Fruit fly (Drosophila melanogaster) whole organism, embryonic: ENCODE results near the gene CAHbeta.

Experiments used
- BtbVII ChIP-seq: fragments of 200-800 bp; sonication (Bioruptor generic); optimal IDR thresholded peaks from 3 replicates; lab custom pipeline; 2017; ENCODE audit warnings: missing biosample characterization, mild to moderate bottlenecking, missing genetic modification characterization
- CG1024 ChIP-seq: fragments of 200-800 bp; sonication (Bioruptor generic); IDR thresholded peaks from 2 replicates; pipeline ENCODE4 v1.3.6; 2022; ENCODE audit warnings: missing biosample characterization, missing genetic modification characterization
- CG11560 ChIP-seq: fragments of 200-800 bp; sonication (Bioruptor generic); IDR thresholded peaks from 3 replicates; pipeline ENCODE4 v1.3.6; 2022; ENCODE audit warnings: missing biosample characterization, missing genetic modification characterization
- CG13123 ChIP-seq: fragments of 200-800 bp; sonication (Bioruptor generic); optimal IDR thresholded peaks from 2 replicates; lab custom pipeline; 2016; ENCODE audit warnings: missing biosample characterization, missing genetic modification characterization
- CG2202 ChIP-seq: fragments of 200-800 bp; sonication (Bioruptor generic); optimal IDR thresholded peaks from 2 replicates; lab custom pipeline; 2018; ENCODE audit warnings: missing biosample characterization, mild to moderate bottlenecking, missing genetic modification characterization
- CG2889 ChIP-seq: fragments of 200-800 bp; sonication (Bioruptor generic); IDR thresholded peaks from 3 replicates; pipeline ENCODE4 v1.3.6; 2022; ENCODE audit warnings: missing biosample characterization, missing genetic modification characterization
- CG30020 ChIP-seq: fragments of 200-800 bp; optimal IDR thresholded peaks from 2 replicates; lab custom pipeline; 2019; ENCODE audit warnings: missing biosample characterization, mild to moderate bottlenecking, missing genetic modification characterization, moderate library complexity
- CG3163 ChIP-seq: fragments of 200-800 bp; sonication (Bioruptor generic); optimal IDR thresholded peaks from 3 replicates; lab custom pipeline; 2016; ENCODE audit warnings: missing biosample characterization, missing genetic modification characterization
- CG3281 ChIP-seq: fragments of 200-800 bp; sonication (Bioruptor generic); optimal IDR thresholded peaks from 3 replicates; lab custom pipeline; 2017; ENCODE audit warnings: missing biosample characterization, mild to moderate bottlenecking, missing genetic modification characterization
- CG34376 ChIP-seq: fragments of 200-800 bp; sonication (Bioruptor generic); optimal IDR thresholded peaks from 2 replicates; lab custom pipeline; 2018; ENCODE audit warnings: missing biosample characterization, mild to moderate bottlenecking, missing genetic modification characterization
- CG3726 ChIP-seq: fragments of 200-800 bp; sonication (Bioruptor generic); IDR thresholded peaks from 3 replicates; pipeline ENCODE4, ENCODE4 v1.3.6; 2022; ENCODE audit warnings: missing biosample characterization, missing genetic modification characterization
- CG3995 ChIP-seq: fragments of 200-800 bp; sonication (Bioruptor generic); optimal IDR thresholded peaks from 3 replicates; lab custom pipeline; 2016; ENCODE audit warnings: missing biosample characterization, missing genetic modification characterization
- CG4328 ChIP-seq: fragments of 200-800 bp; sonication (Bioruptor generic); optimal IDR thresholded peaks from 3 replicates; lab custom pipeline; 2017; ENCODE audit warnings: missing biosample characterization, missing genetic modification reagents, missing genetic modification characterization
- CG5953 ChIP-seq: fragments of 200-800 bp; sonication (Bioruptor generic); IDR thresholded peaks from 2 replicates; pipeline ENCODE4 v1.3.6; 2022; ENCODE audit warnings: missing biosample characterization, missing genetic modification characterization
- CG6175 ChIP-seq: fragments of 200-800 bp; sonication (Bioruptor generic); IDR thresholded peaks from 3 replicates; pipeline ENCODE4 v1.3.6; 2022; ENCODE audit warnings: missing biosample characterization, missing genetic modification characterization
- CG6813 ChIP-seq: fragments of 200-800 bp; sonication (Bioruptor generic); optimal IDR thresholded peaks from 2 replicates; lab custom pipeline; 2017; ENCODE audit warnings: missing biosample characterization, missing genetic modification characterization, mild to moderate bottlenecking, moderate library complexity, missing genetic modification reagents
- CG7372 ChIP-seq: fragments of 200-800 bp; sonication (Bioruptor generic); IDR thresholded peaks from 2 replicates; pipeline ENCODE4 v1.3.6; 2022; ENCODE audit warnings: missing biosample characterization, missing genetic modification characterization
- CG8765 ChIP-seq: fragments of 200-800 bp; sonication (Bioruptor generic); IDR thresholded peaks from 2 replicates; pipeline ENCODE4 v1.3.6; 2022; ENCODE audit warnings: missing biosample characterization, missing genetic modification characterization
- CG8924 ChIP-seq: fragments of 200-800 bp; optimal IDR thresholded peaks from 3 replicates; lab custom pipeline; 2019; ENCODE audit warnings: missing biosample characterization, mild to moderate bottlenecking, missing genetic modification characterization, moderate library complexity
- CG9215 ChIP-seq: fragments of 200-800 bp; sonication (Bioruptor generic); IDR thresholded peaks from 2 replicates; pipeline ENCODE4 v1.3.6; 2022; ENCODE audit warnings: missing biosample characterization, missing genetic modification characterization
- D19B ChIP-seq: fragments of 200-800 bp; sonication (Bioruptor generic); optimal IDR thresholded peaks from 2 replicates; lab custom pipeline; 2017; ENCODE audit warnings: missing biosample characterization, mild to moderate bottlenecking, missing genetic modification characterization
- Doc3 ChIP-seq: fragments of 200-800 bp; sonication (Bioruptor generic); IDR thresholded peaks from 3 replicates; pipeline ENCODE4 v1.3.6; 2022; ENCODE audit warnings: missing biosample characterization, missing genetic modification characterization; ENCODE audit not compliant: partially characterized antibody
- ERR ChIP-seq: fragments of 200-800 bp; sonication (Bioruptor generic); optimal IDR thresholded peaks from 2 replicates; lab custom pipeline; 2016; ENCODE audit warnings: missing biosample characterization, missing genetic modification characterization
- Eip74EF ChIP-seq, 2 experiments: fragments of 200-800 bp in 1 of 2; fragments of >200 bp in 1 of 2; sonication (Bioruptor generic) in 1 of 2; optimal IDR thresholded peaks; 2 replicates each; lab custom pipeline; 2017 to 2019; ENCODE audit warnings: missing biosample characterization in 2 of 2, missing genetic modification characterization in 2 of 2, mild to moderate bottlenecking in 1 of 2, moderate library complexity in 1 of 2
- H15 ChIP-seq: fragments of 200-800 bp; sonication (Bioruptor generic); IDR thresholded peaks from 3 replicates; pipeline ENCODE4 v1.3.6; 2022; ENCODE audit warnings: missing biosample characterization, missing genetic modification characterization
- HHEX ChIP-seq: fragments of 200-800 bp; sonication (Bioruptor generic); optimal IDR thresholded peaks from 3 replicates; lab custom pipeline; 2017; ENCODE audit warnings: missing biosample characterization, mild to moderate bottlenecking, missing genetic modification characterization, missing genetic modification reagents
- Hmr ChIP-seq: fragments of 200-800 bp; sonication (Bioruptor generic); optimal IDR thresholded peaks from 3 replicates; lab custom pipeline; 2017; ENCODE audit warnings: mild to moderate bottlenecking, missing biosample characterization, missing genetic modification reagents, missing genetic modification characterization
- Hr78 ChIP-seq, 2 experiments: fragments of 200-800 bp in 1 of 2; fragments of >200 bp in 1 of 2; sonication (Bioruptor generic) in 1 of 2; optimal IDR thresholded peaks; 2 replicates each; lab custom pipeline; 2017 to 2019; ENCODE audit warnings: missing biosample characterization in 2 of 2, missing genetic modification characterization in 2 of 2, mild to moderate bottlenecking in 1 of 2, moderate library complexity in 1 of 2
- Myb ChIP-seq: fragments of 200-800 bp; sonication (Bioruptor generic); optimal IDR thresholded peaks from 2 replicates; lab custom pipeline; 2016; ENCODE audit warnings: missing biosample characterization, missing genetic modification characterization
- NfI ChIP-seq: fragments of 200-800 bp; sonication (Bioruptor generic); optimal IDR thresholded peaks from 3 replicates; lab custom pipeline; 2018; ENCODE audit warnings: missing biosample characterization, mild to moderate bottlenecking, missing genetic modification characterization, moderate library complexity
- Trl ChIP-seq, 3 experiments: fragments of >200 bp in 2 of 3; fragments of 200-800 bp in 1 of 3; sonication (Bioruptor generic) in 1 of 3; optimal IDR thresholded peaks; 2 replicates in 1 of 3; 3 replicates in 2 of 3; lab custom pipeline; 2016 to 2017; ENCODE audit warnings: missing biosample characterization in 1 of 3, missing genetic modification characterization in 1 of 3
- Xrp1 ChIP-seq: fragments of 200-800 bp; sonication (Bioruptor generic); IDR thresholded peaks from 2 replicates; pipeline ENCODE4 v1.3.6; 2022; ENCODE audit warnings: missing biosample characterization, missing genetic modification characterization
- cad ChIP-seq: fragments of >200 bp; optimal IDR thresholded peaks from 2 replicates; lab custom pipeline; 2017; ENCODE audit warnings: missing biosample characterization, missing genetic modification characterization
- cato ChIP-seq: fragments of 200-800 bp; sonication (Bioruptor generic); optimal IDR thresholded peaks from 2 replicates; lab custom pipeline; 2016; ENCODE audit warnings: missing biosample characterization, missing genetic modification characterization, borderline replicate concordance
- dmrt99B ChIP-seq: fragments of 200-800 bp; sonication (Bioruptor generic); optimal IDR thresholded peaks from 2 replicates; lab custom pipeline; 2018; ENCODE audit warnings: missing biosample characterization, mild to moderate bottlenecking, missing genetic modification characterization, moderate library complexity
- fd102C ChIP-seq: fragments of 200-800 bp; sonication (Bioruptor generic); optimal IDR thresholded peaks from 2 replicates; lab custom pipeline; 2018; ENCODE audit warnings: missing biosample characterization, mild to moderate bottlenecking, missing genetic modification characterization, moderate library complexity
- fu2 ChIP-seq: fragments of 200-800 bp; sonication (Bioruptor generic); optimal IDR thresholded peaks from 2 replicates; lab custom pipeline; 2016; ENCODE audit warnings: missing biosample characterization, missing genetic modification characterization
- ham ChIP-seq: fragments of 200-800 bp; sonication (Bioruptor generic); IDR thresholded peaks from 2 replicates; pipeline ENCODE4 v1.3.6; 2022; ENCODE audit warnings: missing biosample characterization, missing genetic modification characterization
- ind ChIP-seq: fragments of 200-800 bp; sonication (Bioruptor generic); optimal IDR thresholded peaks from 3 replicates; lab custom pipeline; 2016; ENCODE audit warnings: missing biosample characterization, missing genetic modification characterization
- lov ChIP-seq, 2 experiments: fragments of 200-800 bp in 1 of 2; fragments of >200 bp in 1 of 2; sonication (Bioruptor generic) in 1 of 2; IDR thresholded peaks in 1 of 2; optimal IDR thresholded peaks in 1 of 2; 2 replicates in 1 of 2; 3 replicates in 1 of 2; pipeline versions ENCODE4 v1.3.6 to Lab custom; 2017 to 2022; ENCODE audit warnings: missing biosample characterization in 1 of 2, missing genetic modification characterization in 1 of 2
- maf-S ChIP-seq: fragments of 200-800 bp; sonication (Bioruptor generic); optimal IDR thresholded peaks from 2 replicates; lab custom pipeline; 2016; ENCODE audit warnings: missing biosample characterization, missing genetic modification characterization
- org-1 ChIP-seq: fragments of 200-800 bp; sonication (Bioruptor generic); optimal IDR thresholded peaks from 2 replicates; lab custom pipeline; 2017; ENCODE audit warnings: missing biosample characterization, missing genetic modification characterization
- pan ChIP-seq, 4 experiments: fragments of >200 bp in 3 of 4; fragments of 200-800 bp in 1 of 4; sonication (Bioruptor generic) in 1 of 4; optimal IDR thresholded peaks in 3 of 4; IDR thresholded peaks in 1 of 4; 2 replicates each; pipeline versions ENCODE4 v1.3.6 to Lab custom; 2017 to 2022; ENCODE audit warnings: missing biosample characterization in 2 of 4, missing genetic modification characterization in 2 of 4, mixed read lengths in 1 of 4
- schlank ChIP-seq: fragments of 200-800 bp; sonication (Bioruptor generic); optimal IDR thresholded peaks from 2 replicates; lab custom pipeline; 2018; ENCODE audit warnings: missing biosample characterization, mild to moderate bottlenecking, missing genetic modification characterization
- sna ChIP-seq: fragments of 200-800 bp; sonication (Bioruptor generic); IDR thresholded peaks from 2 replicates; pipeline ENCODE4 v1.3.6; 2022; ENCODE audit warnings: missing biosample characterization, missing genetic modification characterization; ENCODE audit not compliant: partially characterized antibody
- ssp ChIP-seq: fragments of 200-800 bp; sonication (Bioruptor generic); IDR thresholded peaks from 2 replicates; pipeline ENCODE4 v1.3.6; 2022; ENCODE audit warnings: missing biosample characterization, missing genetic modification characterization
- toy ChIP-seq: fragments of 200-800 bp; sonication (Bioruptor generic); IDR thresholded peaks from 2 replicates; pipeline ENCODE4 v1.3.6; 2022; ENCODE audit warnings: missing biosample characterization, missing genetic modification characterization

CAHbeta gene

DNA sequence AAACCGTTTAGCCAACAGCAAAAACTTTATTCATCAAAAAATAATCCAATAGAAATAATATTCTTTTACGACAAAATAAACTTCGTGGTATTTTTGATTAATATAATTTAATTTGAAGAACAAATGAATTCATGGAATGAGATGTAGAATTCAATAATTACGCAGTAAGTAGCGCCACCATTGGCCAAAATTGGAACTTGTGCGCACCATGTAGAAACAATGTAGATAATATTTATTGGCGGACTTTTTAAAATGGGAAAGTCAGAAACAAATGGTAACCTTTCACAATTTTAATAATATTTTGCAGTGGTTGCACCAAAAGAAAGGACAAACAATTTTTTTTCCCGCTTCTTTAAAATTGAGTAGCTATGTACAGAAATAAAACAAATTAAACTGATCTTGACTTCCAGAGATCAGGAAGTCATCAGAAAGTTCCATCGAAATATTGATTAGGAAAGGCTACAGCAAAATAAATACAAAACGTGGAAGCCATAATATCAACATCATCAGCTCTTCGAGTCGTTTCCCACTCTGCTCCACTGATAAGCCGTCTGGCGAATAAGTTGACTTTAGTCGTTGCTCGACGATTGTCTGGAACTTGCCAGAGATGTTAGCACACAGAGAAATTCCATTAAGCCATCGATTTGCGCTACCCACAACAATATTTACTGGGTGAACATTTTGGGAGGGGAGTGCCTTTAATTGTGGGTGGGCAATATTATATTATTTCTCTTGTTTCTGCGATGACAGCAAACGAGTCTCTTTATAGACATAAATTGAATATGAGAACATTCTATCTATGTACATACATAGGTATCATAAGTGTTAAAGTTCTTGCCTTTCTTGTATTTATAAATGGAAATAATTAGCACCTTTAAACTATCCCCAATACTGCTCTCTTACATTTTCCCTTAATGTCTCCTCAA is 547 bp upstream of the CAHbeta start (continued):
- TF ChIP-seq maf-S (no peak), CG5953 (GFP tag; lab: Robert Waterston, UW) (no peak), CG8924 (tag; lab: Kevin White, UChicago) (no peak), NfI (GFP tag; lab: Kevin White, UChicago) (peak; percentile 24), CG3726 (GFP tag; lab: Robert Waterston, UW) (no peak), Eip74EF (GFP tag; optimal IDR thresholded peaks at IDR 0.05; lab: Kevin White, UChicago) (peak in 1 of 2 experiments; percentile 22), HHEX (GFP tag; lab: Kevin White, UChicago) (no peak), sna (GFP tag; lab: Robert Waterston, UW) (no peak), CG4328 (GFP tag; lab: Kevin White, UChicago) (no peak), CG13123 (GFP tag; lab: Kevin White, UChicago) (no peak), org-1 (no peak), dmrt99B (tag; lab: Kevin White, UChicago) (no peak), cad (GFP tag; lab: Kevin White, UChicago) (no peak), H15 (0 out of 3 replicates have a peak, but pooled peaks have one; percentile 6), CG1024 (GFP tag; lab: Robert Waterston, UW) (no peak), CG2889 (GFP tag; lab: Robert Waterston, UW) (no peak), CG11560 (tag; lab: Robert Waterston, UW) (no peak), ERR (no peak), toy (GFP tag; lab: Robert Waterston, UW) (no peak), BtbVII (GFP tag; lab: Kevin White, UChicago) (peak; percentile 0), CG6813 (GFP tag; lab: Kevin White, UChicago) (no peak), cato (GFP tag; lab: Kevin White, UChicago) (no peak), CG6175 (GFP tag; lab: Robert Waterston, UW) (no peak), fd102C (GFP tag; lab: Kevin White, UChicago) (no peak), Doc3 (GFP tag; lab: Robert Waterston, UW) (no peak), ind (no peak), Xrp1 (0 out of 2 replicates have a peak, but pooled peaks have one; percentile 30), CG7372 (GFP tag; lab: Robert Waterston, UW) (no peak), D19B (peak; percentile 90), CG9215 (GFP tag; lab: Robert Waterston, UW) (no peak), CG3281 (GFP tag; lab: Kevin White, UChicago) (no peak), lov (optimal IDR thresholded peaks at IDR 0.05; lab: Kevin White, UChicago) (no peak), lov (GFP tag; IDR thresholded peaks at IDR 0.05; lab: Robert Waterston, UW) (0 out of 3 replicates have a peak, but pooled peaks have one; percentile 4), pan (optimal IDR thresholded peaks at IDR 0.05; lab: Kevin White, UChicago) (no peak), pan (GFP tag; optimal IDR thresholded peaks at IDR 0.05 in 1 of 2, IDR thresholded peaks at IDR 0.05 in 1 of 2) (no peak), Hr78 (GFP tag; optimal IDR thresholded peaks at IDR 0.05; lab: Kevin White, UChicago) (no peak), Trl (optimal IDR thresholded peaks at IDR 0.05; lab: Kevin White, UChicago) (no peak), Trl (GFP tag; optimal IDR thresholded peaks at IDR 0.05; lab: Kevin White, UChicago) (no peak), CG34376 (GFP tag; lab: Kevin White, UChicago) (no peak), ham (GFP tag; lab: Robert Waterston, UW) (no peak), CG2202 (no peak), Hmr (GFP tag; lab: Kevin White, UChicago) (peak; percentile 16), CG8765 (no peak), CG3995 (GFP tag; lab: Kevin White, UChicago) (no peak), CG3163 (GFP tag; lab: Kevin White, UChicago) (peak; percentile 95), CG30020 (tag; lab: Kevin White, UChicago) (no peak), fu2 (GFP tag; lab: Kevin White, UChicago) (no peak), schlank (no peak), Myb (GFP tag; lab: Kevin White, UChicago) (no peak), ssp (GFP tag; lab: Robert Waterston, UW) (no peak)
